Worm (Caenorhabditis elegans): ENCODE data around the gene F42G4.2.

- no peak for TF ChIP-seq hmg-4 (GFP tag; optimal IDR thresholded peaks at IDR 0.05)
- TF ChIP-seq hnd-1 (tag; optimal IDR thresholded peaks at IDR 0.05) = no peak
- no peak for TF ChIP-seq ama-1 (optimal IDR thresholded peaks at IDR 0.05)
- TF ChIP-seq flt-1 (GFP tag; IDR thresholded peaks at IDR 0.05) = no peak
- no peak for TF ChIP-seq aly-1 (tag; optimal IDR thresholded peaks at IDR 0.05)
- no peak for TF ChIP-seq hmbx-1 (tag; optimal IDR thresholded peaks at IDR 0.05)
Measured at ce11 chrII:13078848-13079428, 31.2 kb downstream of the F42G4.2 start, which contains the start of gene F42G4.6.

Data from whole organism, early embryonic.